Worm (Caenorhabditis elegans): ENCODE results near the gene mec-10.

The mec-10 gene

ce11 chrX:8459789-8460188 lies 10.3 kb downstream of the mec-10 start:
- TF ChIP-seq ceh-16 (tag; optimal IDR thresholded peaks at IDR 0.05) (no peak), crh-2 (tag; optimal IDR thresholded peaks at IDR 0.05) (no peak), lin-39 (tag; optimal IDR thresholded peaks at IDR 0.05) (no peak), nhr-6 (tag; optimal IDR thresholded peaks at IDR 0.05) (no peak)

- no peak for TF ChIP-seq dmd-4 (tag; optimal IDR thresholded peaks at IDR 0.05)
- no peak for TF ChIP-seq zag-1 (tag; optimal IDR thresholded peaks at IDR 0.05)
- TF ChIP-seq unc-55 (GFP tag; optimal IDR thresholded peaks at IDR 0.05): no peak
- TF ChIP-seq F13H6.1 (tag; optimal IDR thresholded peaks at IDR 0.05): no peak
- TF ChIP-seq Y55F3AM.14 (GFP tag; optimal IDR thresholded peaks at IDR 0.05): no peak
- TF ChIP-seq skn-1 (tag; optimal IDR thresholded peaks at IDR 0.05): no peak
- TF ChIP-seq peb-1 (tag; optimal IDR thresholded peaks at IDR 0.05): no peak
- no peak for TF ChIP-seq nhr-77 (tag; optimal IDR thresholded peaks at IDR 0.05)
- no peak for TF ChIP-seq alr-1 (tag; optimal IDR thresholded peaks at IDR 0.05)
- no peak for TF ChIP-seq lin-11 (tag; optimal IDR thresholded peaks at IDR 0.05)
- no peak for TF ChIP-seq sma-9 (GFP tag; optimal IDR thresholded peaks at IDR 0.05)
- no peak for TF ChIP-seq sma-9 (tag; optimal IDR thresholded peaks at IDR 0.05)
- no peak for TF ChIP-seq sma-3 (GFP tag; optimal IDR thresholded peaks at IDR 0.05)
- no peak for TF ChIP-seq nhr-25 (tag; optimal IDR thresholded peaks at IDR 0.05)
- TF ChIP-seq ztf-11 (tag; optimal IDR thresholded peaks at IDR 0.05): no peak
- no peak for TF ChIP-seq ztf-4 (tag; optimal IDR thresholded peaks at IDR 0.05)
- TF ChIP-seq sem-4 (tag; optimal IDR thresholded peaks at IDR 0.05): no peak
- TF ChIP-seq lin-13 (GFP tag; optimal IDR thresholded peaks at IDR 0.05): no peak
Measured at ce11 chrX:8457314-8457713, 12.8 kb downstream of the mec-10 start, which contains the start of gene F16F9.3. TSS of gene F16F9.3 (plus strand) at chrX:8457614.

- TF ChIP-seq nhr-77 (tag; optimal IDR thresholded peaks at IDR 0.05) (no peak), alr-1 (tag; optimal IDR thresholded peaks at IDR 0.05) (no peak), ztf-1 (GFP tag; conservative IDR thresholded peaks at IDR 0.05) (no peak), nhr-21 (tag; optimal IDR thresholded peaks at IDR 0.05) (peak; percentile 36), blmp-1 (tag; optimal IDR thresholded peaks at IDR 0.05; ENCODE audit: insufficient read depth) (peak; percentile 20), zag-1 (tag; optimal IDR thresholded peaks at IDR 0.05) (no peak), sma-3 (GFP tag; optimal IDR thresholded peaks at IDR 0.05) (peak; percentile 38), peb-1 (tag; optimal IDR thresholded peaks at IDR 0.05) (no peak), ztf-11 (tag; optimal IDR thresholded peaks at IDR 0.05) (no peak), F13H6.1 (tag; optimal IDR thresholded peaks at IDR 0.05) (no peak)
Measured at ce11 chrX:8455590-8456166, 14.4 kb downstream of the mec-10 start, which contains the start of gene dpy-6. TSS of gene dpy-6 (minus strand) at chrX:8455640.

- TF ChIP-seq sem-4 (tag; optimal IDR thresholded peaks at IDR 0.05): no peak
- TF ChIP-seq ZK546.5 (tag; optimal IDR thresholded peaks at IDR 0.05): no peak
- TF ChIP-seq nhr-12 (tag; optimal IDR thresholded peaks at IDR 0.05): no peak
- no peak for TF ChIP-seq ama-1 (optimal IDR thresholded peaks at IDR 0.05)
- no peak for TF ChIP-seq sma-3 (GFP tag; optimal IDR thresholded peaks at IDR 0.05)
- no peak for TF ChIP-seq gmeb-1 (tag; optimal IDR thresholded peaks at IDR 0.05)
- TF ChIP-seq lin-13 (GFP tag; optimal IDR thresholded peaks at IDR 0.05): no peak
Measured at ce11 chrX:8446108-8446507, 24.0 kb downstream of the mec-10 start, which contains the start of gene F16F9.1. TSS of gene F16F9.1 (plus strand) at chrX:8446408.

- TF ChIP-seq zag-1 (tag; optimal IDR thresholded peaks at IDR 0.05) (no peak), elt-1 (tag; optimal IDR thresholded peaks at IDR 0.05) (no peak), alr-1 (tag; optimal IDR thresholded peaks at IDR 0.05) (no peak), aly-2 (tag; optimal IDR thresholded peaks at IDR 0.05) (no peak), ztf-1 (GFP tag; conservative IDR thresholded peaks at IDR 0.05) (no peak), nhr-77 (tag; optimal IDR thresholded peaks at IDR 0.05) (no peak), F13H6.1 (tag; optimal IDR thresholded peaks at IDR 0.05) (no peak), ZK546.5 (tag; optimal IDR thresholded peaks at IDR 0.05) (no peak), mbf-1 (tag; optimal IDR thresholded peaks at IDR 0.05) (no peak), sma-3 (GFP tag; optimal IDR thresholded peaks at IDR 0.05) (no peak)
Measured at ce11 chrX:8444922-8445321, 25.2 kb downstream of the mec-10 start.
